Worm (Caenorhabditis elegans) whole organism, young adult: ENCODE results near the gene F46E10.2.

ENCODE experiments used
- B0261.1 ChIP-seq: sonication (generic microtip); optimal IDR thresholded peaks from 2 replicates; lab custom pipeline; 2016; ENCODE audit warnings: mild to moderate bottlenecking, missing genetic modification characterization, moderate library complexity, missing compliant biosample characterization
- F22D6.2 ChIP-seq: sonication (generic microtip); optimal IDR thresholded peaks from 2 replicates; lab custom pipeline; 2016; ENCODE audit warnings: mild to moderate bottlenecking, missing genetic modification characterization, missing compliant biosample characterization
- F57C9.4 ChIP-seq: sonication (generic microtip); optimal IDR thresholded peaks from 2 replicates; lab custom pipeline; 2017; ENCODE audit warnings: mild to moderate bottlenecking, missing genetic modification characterization, missing compliant biosample characterization
- T07F8.4 ChIP-seq: sonication (generic microtip); optimal IDR thresholded peaks from 2 replicates; lab custom pipeline; 2016; ENCODE audit warnings: mild to moderate bottlenecking, missing genetic modification characterization, moderate library complexity, missing compliant biosample characterization
- Y56A3A.18 ChIP-seq: fragments of 200-800 bp; sonication (Bioruptor generic); IDR thresholded peaks from 2 replicates; pipeline ENCODE4 v1.3.6; 2022; ENCODE audit warnings: missing genetic modification reagents, missing genetic modification characterization, missing compliant biosample characterization
- Y79H2A.3 ChIP-seq: fragments of 200-800 bp; sonication (Bioruptor generic); conservative IDR thresholded peaks from 2 replicates; pipeline ENCODE4 v1.3.6; 2022; ENCODE audit warnings: missing genetic modification reagents, missing genetic modification characterization, missing compliant biosample characterization
- Y95B8A.8 ChIP-seq: fragments of 200-800 bp; sonication (Bioruptor generic); IDR thresholded peaks from 2 replicates; pipeline ENCODE4 v1.3.6; 2022; ENCODE audit warnings: missing genetic modification reagents, missing genetic modification characterization, missing compliant biosample characterization
- ZK185.1 ChIP-seq: sonication (generic microtip); optimal IDR thresholded peaks from 2 replicates; lab custom pipeline; 2016; ENCODE audit warnings: mild to moderate bottlenecking, missing genetic modification characterization, missing compliant biosample characterization; ENCODE audit not compliant: poor library complexity, severe bottlenecking
- aptf-2 ChIP-seq: fragments of 200-800 bp; sonication (Bioruptor generic); conservative IDR thresholded peaks from 2 replicates; pipeline ENCODE4 v1.3.6; 2022; ENCODE audit warnings: missing genetic modification reagents, missing genetic modification characterization, missing compliant biosample characterization
- atf-7 ChIP-seq: sonication (generic microtip); optimal IDR thresholded peaks from 2 replicates; lab custom pipeline; 2017; ENCODE audit warnings: mild to moderate bottlenecking, missing genetic modification characterization, missing compliant biosample characterization
- athp-1 ChIP-seq: sonication (generic microtip); optimal IDR thresholded peaks from 2 replicates; lab custom pipeline; 2017; ENCODE audit warnings: mild to moderate bottlenecking, missing genetic modification characterization, missing compliant biosample characterization
- attf-6 ChIP-seq: fragments of 200-800 bp; sonication (Bioruptor generic); IDR thresholded peaks from 2 replicates; pipeline ENCODE4 v1.3.6; 2022; ENCODE audit warnings: missing genetic modification reagents, missing genetic modification characterization, missing compliant biosample characterization
- cebp-1 ChIP-seq, 2 experiments: fragments of 200-800 bp in 1 of 2; sonication (Bioruptor generic) in 1 of 2; sonication (generic microtip) in 1 of 2; IDR thresholded peaks in 1 of 2; optimal IDR thresholded peaks in 1 of 2; 2 replicates each; pipeline versions ENCODE4 v1.3.6 to Lab custom; 2017 to 2022; ENCODE audit warnings: missing compliant biosample characterization in 2 of 2, missing genetic modification characterization in 2 of 2, mild to moderate bottlenecking in 1 of 2, missing genetic modification reagents in 1 of 2, moderate library complexity in 1 of 2
- ceh-27 ChIP-seq: fragments of 200-800 bp; sonication (Bioruptor generic); optimal IDR thresholded peaks from 2 replicates; lab custom pipeline; 2018; ENCODE audit warnings: mild to moderate bottlenecking, missing genetic modification characterization, moderate library complexity, missing compliant biosample characterization
- egrh-3 ChIP-seq: fragments of 200-800 bp; sonication (Bioruptor generic); IDR thresholded peaks from 2 replicates; pipeline ENCODE4 v1.3.6; 2022; ENCODE audit warnings: missing genetic modification reagents, missing genetic modification characterization, missing compliant biosample characterization
- fkh-3 ChIP-seq: sonication (generic microtip); optimal IDR thresholded peaks from 2 replicates; lab custom pipeline; 2016; ENCODE audit warnings: mild to moderate bottlenecking, missing genetic modification characterization, missing compliant biosample characterization
- gei-17 ChIP-seq: fragments of 200-800 bp; sonication (Bioruptor generic); optimal IDR thresholded peaks from 2 replicates; lab custom pipeline; 2018; ENCODE audit warnings: mild to moderate bottlenecking, missing genetic modification characterization, missing compliant biosample characterization
- hlh-12 ChIP-seq: sonication (generic microtip); optimal IDR thresholded peaks from 2 replicates; lab custom pipeline; 2016; ENCODE audit warnings: missing genetic modification characterization, missing compliant biosample characterization
- hlh-26 ChIP-seq: fragments of 200-800 bp; sonication (Bioruptor generic); conservative IDR thresholded peaks from 2 replicates; pipeline ENCODE4 v1.3.6; 2022; ENCODE audit warnings: missing genetic modification reagents, missing genetic modification characterization, missing compliant biosample characterization
- hmg-20 ChIP-seq: fragments of 200-800 bp; sonication (Bioruptor generic); IDR thresholded peaks from 2 replicates; pipeline ENCODE4 v1.3.6; 2022; ENCODE audit warnings: missing genetic modification reagents, missing genetic modification characterization, missing compliant biosample characterization
- hsf-1 ChIP-seq: fragments of 200-800 bp; sonication (Bioruptor generic); IDR thresholded peaks from 2 replicates; pipeline ENCODE4 v1.3.6; 2022; ENCODE audit warnings: missing genetic modification reagents, missing genetic modification characterization, missing compliant biosample characterization
- lin-26 ChIP-seq: fragments of 200-800 bp; sonication (Bioruptor generic); IDR thresholded peaks from 2 replicates; pipeline ENCODE4 v1.3.6; 2022; ENCODE audit warnings: missing genetic modification reagents, missing genetic modification characterization, missing compliant biosample characterization
- lin-35 ChIP-seq, 3 experiments: fragments of 150-350 bp in 2 of 3; sonication (generic microtip) in 1 of 3; optimal IDR thresholded peaks; 2 replicates each; lab custom pipeline; 2014 to 2018; ENCODE audit warnings: missing biosample characterization in 3 of 3, missing genetic modification characterization in 3 of 3, missing genetic modification reagents in 3 of 3
- madf-3 ChIP-seq: fragments of 200-800 bp; sonication (Bioruptor generic); IDR thresholded peaks from 2 replicates; pipeline ENCODE4 v1.3.6; 2022; ENCODE audit warnings: missing genetic modification reagents, missing genetic modification characterization, missing compliant biosample characterization
- madf-6 ChIP-seq: fragments of 200-800 bp; sonication (Bioruptor generic); IDR thresholded peaks from 2 replicates; pipeline ENCODE4 v1.3.6; 2022; ENCODE audit warnings: missing genetic modification reagents, missing genetic modification characterization, missing compliant biosample characterization
- mes-4 ChIP-seq: sonication (generic microtip); optimal IDR thresholded peaks from 2 replicates; lab custom pipeline; 2016; ENCODE audit warnings: missing genotype, missing genetic modification characterization, missing compliant biosample characterization
- nhr-80 ChIP-seq: sonication (generic microtip); optimal IDR thresholded peaks from 2 replicates; lab custom pipeline; 2016; ENCODE audit warnings: missing genetic modification characterization, missing compliant biosample characterization
- pbrm-1 ChIP-seq: fragments of 200-800 bp; sonication (Bioruptor generic); IDR thresholded peaks from 2 replicates; pipeline ENCODE4 v1.3.6; 2022; ENCODE audit warnings: missing genetic modification reagents, missing genetic modification characterization, missing compliant biosample characterization
- snpc-1.3 ChIP-seq: sonication (generic microtip); optimal IDR thresholded peaks from 2 replicates; lab custom pipeline; 2017; ENCODE audit warnings: missing genetic modification characterization, mild to moderate bottlenecking, missing compliant biosample characterization, antibody characterized with exemption, moderate library complexity, missing genotype, missing genetic modification reagents; ENCODE audit not compliant: insufficient read depth
- tbp1 ChIP-seq: fragments of 200-800 bp; sonication (Bioruptor generic); optimal IDR thresholded peaks from 2 replicates; lab custom pipeline; 2018; ENCODE audit warnings: mild to moderate bottlenecking, missing genetic modification characterization, missing compliant biosample characterization
- ztf-26 ChIP-seq: sonication (generic microtip); optimal IDR thresholded peaks from 2 replicates; lab custom pipeline; 2017; ENCODE audit warnings: missing genetic modification characterization, missing compliant biosample characterization

The F46E10.2 gene

DNA sequence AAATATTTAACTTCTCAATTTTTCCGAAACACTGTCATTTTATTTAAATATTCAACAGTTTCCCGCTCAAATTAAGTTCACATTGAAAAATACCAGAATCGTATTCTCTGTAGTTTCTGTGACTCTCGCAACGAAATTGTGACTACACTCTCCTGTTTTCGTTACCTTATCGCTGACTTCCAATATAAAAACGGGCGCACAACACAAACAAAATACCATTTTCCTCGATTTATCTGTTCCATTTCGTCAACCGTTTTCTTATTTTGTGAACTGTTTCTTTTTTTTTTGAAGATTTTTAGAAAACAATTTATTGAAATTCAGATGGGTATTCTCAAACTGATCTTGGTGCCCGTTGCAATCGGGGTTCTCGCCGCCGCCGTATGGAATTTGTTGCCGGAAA lies 21.3 kb upstream of the F46E10.2 start, which contains the start of gene W01A11.1:
TSS of gene W01A11.1 (plus strand) at position 322 of the 400 bp plus-strand sequence.
- TF ChIP-seq attf-6 (GFP tag; lab: Robert Waterston, UW) (no peak), pbrm-1 (no peak), ztf-26 (tag; lab: Kevin White, UChicago) (no peak), hlh-12 (tag; lab: Kevin White, UChicago) (no peak), nhr-80 (tag; lab: Kevin White, UChicago) (peak; percentile 23), B0261.1 (tag; lab: Kevin White, UChicago) (no peak), ZK185.1 (no peak), egrh-3 (GFP tag; lab: Robert Waterston, UW) (no peak)

DNA sequence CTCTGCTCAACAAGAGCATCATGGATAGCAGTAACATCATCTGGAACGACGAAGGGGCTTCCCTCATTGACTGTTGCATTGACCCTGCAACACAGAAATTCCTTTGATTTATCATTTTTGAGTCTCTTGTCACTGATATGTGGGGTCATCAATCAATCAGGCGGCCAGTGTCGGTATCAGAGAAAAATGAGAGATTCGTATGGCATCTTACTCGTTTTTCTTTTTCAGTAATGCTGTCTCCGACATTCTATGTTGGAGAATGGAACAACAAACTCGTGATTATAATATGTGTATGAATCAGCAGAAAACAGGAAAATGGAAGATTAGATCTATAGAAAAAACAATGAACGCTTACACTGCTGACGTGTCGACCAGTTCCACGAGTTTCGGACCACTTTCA lies 17.1 kb upstream of the F46E10.2 start:
- TF ChIP-seq nhr-80 (tag; lab: Kevin White, UChicago) (peak; percentile 2), snpc-1.3 (no peak), lin-26 (no peak)

DNA sequence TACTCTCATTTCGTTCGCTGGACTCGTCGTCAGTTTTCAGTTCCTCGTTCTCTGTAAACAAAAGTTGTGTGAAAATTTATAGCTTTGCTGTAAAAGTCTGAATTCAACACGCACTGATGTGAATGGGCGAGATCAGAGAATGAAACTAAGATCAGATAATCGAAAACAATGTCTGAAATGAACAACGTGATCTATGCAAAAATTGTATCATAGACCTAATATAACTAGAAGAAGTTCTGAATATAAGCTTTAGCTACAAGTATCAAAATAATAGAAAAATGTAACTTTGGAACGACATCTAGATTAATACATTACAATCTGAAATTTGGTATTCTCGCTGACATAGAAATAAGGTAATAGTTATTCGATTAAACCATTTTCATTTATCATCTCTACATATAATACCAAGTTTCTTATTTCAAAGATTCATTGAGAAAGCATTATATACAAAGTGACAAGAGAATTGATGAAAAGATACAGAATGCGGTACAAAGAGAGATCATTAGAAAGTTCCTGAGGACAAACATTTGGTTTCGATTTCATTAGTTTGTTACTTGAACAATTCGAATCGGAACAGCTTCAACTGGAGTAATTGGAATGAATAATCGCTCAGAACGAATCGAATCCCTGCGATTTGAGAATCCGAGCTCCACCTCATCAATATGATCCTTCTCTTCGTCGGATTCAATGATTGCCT lies 16.0 kb upstream of the F46E10.2 start, which contains the start of gene moc-2:
TSS of gene moc-2 (minus strand) at position 51 of the 697 bp plus-strand sequence.
- TF ChIP-seq hlh-26 (GFP tag; lab: Robert Waterston, UW), result no peak
- no peak for TF ChIP-seq gei-17 (GFP tag; lab: Kevin White, UChicago)
- no peak for TF ChIP-seq hsf-1 (GFP tag; lab: Robert Waterston, UW)
- no peak for TF ChIP-seq athp-1 (tag; lab: Kevin White, UChicago)
- no peak for TF ChIP-seq Y56A3A.18 (GFP tag; lab: Robert Waterston, UW)
- TF ChIP-seq F22D6.2 (tag; lab: Kevin White, UChicago), result no peak
- no peak for TF ChIP-seq T07F8.4 (tag; lab: Kevin White, UChicago)
- no peak for TF ChIP-seq madf-3 (GFP tag; lab: Robert Waterston, UW)
- TF ChIP-seq Y79H2A.3 (GFP tag; lab: Robert Waterston, UW), result no peak
- TF ChIP-seq F57C9.4 (tag; lab: Kevin White, UChicago), result no peak
- TF ChIP-seq madf-6 (GFP tag; lab: Robert Waterston, UW), result no peak
- TF ChIP-seq hmg-20 (GFP tag; lab: Robert Waterston, UW), result no peak

DNA sequence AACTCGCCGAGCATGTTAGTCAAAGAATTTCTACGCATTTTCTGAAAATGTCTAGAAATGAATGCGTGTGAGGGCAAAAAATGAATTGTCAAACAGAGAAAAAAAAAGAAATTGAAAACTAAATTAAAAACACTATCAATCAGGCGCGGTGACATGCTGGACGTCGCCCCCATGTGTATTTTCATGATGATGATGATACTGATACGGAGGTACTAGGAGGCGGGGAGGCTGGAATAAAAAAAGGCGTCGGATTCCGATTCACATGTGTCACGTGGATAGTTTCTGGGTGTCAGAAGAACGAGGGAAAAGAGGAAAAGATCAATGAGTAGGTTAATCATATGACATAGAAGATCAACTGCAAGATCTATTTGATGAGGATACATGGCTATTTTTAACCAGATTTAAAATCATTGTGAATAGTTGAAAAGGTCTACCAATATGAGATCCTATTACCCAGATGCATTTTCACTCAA lies 14.9 kb upstream of the F46E10.2 start, which contains the start of gene W01A11.7:
TSS of gene W01A11.7 (minus strand) at position 51 of the 473 bp plus-strand sequence.
- TF ChIP-seq ztf-26 (tag; lab: Kevin White, UChicago) (peak; percentile 17), gei-17 (GFP tag; lab: Kevin White, UChicago) (no peak)

DNA sequence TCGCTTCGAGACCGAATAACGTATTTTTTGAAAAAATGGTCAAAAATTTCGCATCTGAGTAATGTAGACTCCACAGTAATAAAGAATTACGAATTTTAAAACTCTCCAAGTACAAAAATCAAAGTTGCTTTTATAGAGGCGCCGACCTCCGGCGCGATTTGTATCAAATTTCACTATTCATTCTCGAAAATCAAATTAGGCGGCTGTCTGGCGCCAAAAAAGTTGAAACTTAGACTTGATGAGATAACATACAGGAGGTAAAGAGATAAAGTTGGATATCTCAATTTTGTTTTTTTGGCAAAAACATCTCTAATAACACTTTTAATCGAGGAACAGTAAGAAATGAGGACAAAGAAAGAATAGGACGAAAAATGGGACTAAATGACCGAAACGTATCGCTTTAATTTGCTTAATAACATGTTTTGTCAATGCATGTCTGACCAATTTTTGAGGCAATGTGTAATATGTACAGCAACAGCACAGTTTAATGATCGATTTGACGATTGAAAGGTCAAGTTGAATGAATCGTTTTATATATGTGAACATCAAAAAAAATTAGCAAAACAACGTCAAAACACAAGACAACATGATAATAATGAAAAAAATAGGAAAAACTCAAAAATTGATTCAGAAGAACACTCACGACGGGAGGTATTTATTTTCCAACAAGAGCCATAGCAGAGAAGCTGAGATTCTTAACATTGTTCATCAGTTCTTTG lies 13.8 kb upstream of the F46E10.2 start:
- TF ChIP-seq lin-35 (GFP tag; optimal IDR thresholded peaks at IDR 0.05; lab: Kevin White, UChicago), result no peak
- no peak for TF ChIP-seq madf-3 (GFP tag; lab: Robert Waterston, UW)
- TF ChIP-seq Y79H2A.3 (GFP tag; lab: Robert Waterston, UW), result no peak
- TF ChIP-seq aptf-2 (GFP tag; lab: Robert Waterston, UW), result no peak
- no peak for TF ChIP-seq Y95B8A.8 (GFP tag; lab: Robert Waterston, UW)
- TF ChIP-seq atf-7, result no peak
- TF ChIP-seq fkh-3 (tag; lab: Kevin White, UChicago), result no peak
- TF ChIP-seq cebp-1 (GFP tag; IDR thresholded peaks at IDR 0.05; lab: Robert Waterston, UW), result no peak
- no peak for TF ChIP-seq cebp-1 (tag; optimal IDR thresholded peaks at IDR 0.05; lab: Kevin White, UChicago)
- TF ChIP-seq madf-6 (GFP tag; lab: Robert Waterston, UW), result no peak
- no peak for TF ChIP-seq pbrm-1
- TF ChIP-seq tbp1 (GFP tag; lab: Kevin White, UChicago), result no peak
- TF ChIP-seq mes-4 (tag; lab: Kevin White, UChicago), result no peak
- TF ChIP-seq ceh-27 (GFP tag; lab: Kevin White, UChicago), result no peak
